Worm (Caenorhabditis elegans): ENCODE measurements around the gene D1046.2.
A peak's percentile ranks its signal among the peaks of the same experiment; 100 is the strongest.

The D1046.2 gene

ce11 chrIV:8893746-8894145 is 32.1 kb downstream of the D1046.2 start, which contains the start of gene rad-54.L2 (continued):
- TF ChIP-seq B0019.2 (GFP tag; conservative IDR thresholded peaks at IDR 0.05) (no peak), nhr-120 (GFP tag; IDR thresholded peaks at IDR 0.05) (no peak), F10E7.11 (tag; optimal IDR thresholded peaks at IDR 0.05) (no peak), egrh-3 (GFP tag; IDR thresholded peaks at IDR 0.05) (no peak), snpc-1.1 (tag; optimal IDR thresholded peaks at IDR 0.05; ENCODE audit: insufficient read depth) (no peak), Y53F4B.3 (GFP tag; IDR thresholded peaks at IDR 0.05) (no peak), madf-10 (tag; optimal IDR thresholded peaks at IDR 0.05) (peak; percentile 45), madf-6 (GFP tag; IDR thresholded peaks at IDR 0.05) (peak; percentile 46; the same call in 1 of the 2 replicates), nfya-1 (tag; optimal IDR thresholded peaks at IDR 0.05; ENCODE audit: borderline replicate concordance, insufficient read depth) (no peak), C06A6.2 (GFP tag; conservative IDR thresholded peaks at IDR 0.05) (no peak), cebp-1 (GFP tag; IDR thresholded peaks at IDR 0.05) (peak; percentile 94), cebp-1 (tag; optimal IDR thresholded peaks at IDR 0.05) (peak; percentile 97), xnd-1 (tag; optimal IDR thresholded peaks at IDR 0.05) (no peak), F37B4.10 (GFP tag; IDR thresholded peaks at IDR 0.05) (no peak), hmg-20 (GFP tag; IDR thresholded peaks at IDR 0.05) (no peak), dox-1 (GFP tag; IDR thresholded peaks at IDR 0.05) (0 out of 2 replicates have a peak, but pooled peaks have one; percentile 14), sea-2 (GFP tag; IDR thresholded peaks at IDR 0.05) (no peak), F22D6.2 (tag; optimal IDR thresholded peaks at IDR 0.05) (no peak), madf-3 (GFP tag; IDR thresholded peaks at IDR 0.05) (no peak), ztf-25 (GFP tag; IDR thresholded peaks at IDR 0.05) (no peak), repo-1 (tag; optimal IDR thresholded peaks at IDR 0.05) (no peak), ekl-4 (GFP tag; IDR thresholded peaks at IDR 0.05) (peak; percentile 68; the same call in 1 of the 2 replicates), ceh-40 (GFP tag; IDR thresholded peaks at IDR 0.05) (no peak), lin-54 (GFP tag; optimal IDR thresholded peaks at IDR 0.05) (peak; percentile 37), T07F8.4 (tag; optimal IDR thresholded peaks at IDR 0.05) (no peak), F49E8.2 (tag; optimal IDR thresholded peaks at IDR 0.05; ENCODE audit: insufficient read depth) (peak; percentile 40), ztf-3 (GFP tag; optimal IDR thresholded peaks at IDR 0.05) (no peak), him-1 (tag; optimal IDR thresholded peaks at IDR 0.05) (no peak), Y56A3A.18 (GFP tag; IDR thresholded peaks at IDR 0.05) (no peak), lir-1 (GFP tag; conservative IDR thresholded peaks at IDR 0.05) (no peak), B0035.1 (tag; optimal IDR thresholded peaks at IDR 0.05) (no peak), mxl-1 (tag; optimal IDR thresholded peaks at IDR 0.05) (no peak), snpc-3.4 (tag; optimal IDR thresholded peaks at IDR 0.05) (peak; percentile 36), attf-5 (GFP tag; optimal IDR thresholded peaks at IDR 0.05) (peak; percentile 78), ztf-26 (tag; optimal IDR thresholded peaks at IDR 0.05) (no peak), F23B12.7 (tag; optimal IDR thresholded peaks at IDR 0.05; ENCODE audit: insufficient read depth) (peak; percentile 50), gei-17 (GFP tag; optimal IDR thresholded peaks at IDR 0.05) (no peak), ztf-28 (GFP tag; IDR thresholded peaks at IDR 0.05) (no peak), B0336.3 (GFP tag; IDR thresholded peaks at IDR 0.05) (no peak), C17E4.6 (GFP tag; IDR thresholded peaks at IDR 0.05) (no peak), hsf-1 (GFP tag; IDR thresholded peaks at IDR 0.05) (peak; percentile 84), ets-4 (GFP tag; optimal IDR thresholded peaks at IDR 0.05) (no peak), pha-4 (tag; optimal IDR thresholded peaks at IDR 0.05) (peak; percentile 91), lin-26 (GFP tag; IDR thresholded peaks at IDR 0.05) (no peak), nhr-80 (tag; optimal IDR thresholded peaks at IDR 0.05) (peak; percentile 56), ceh-58 (GFP tag; IDR thresholded peaks at IDR 0.05) (no peak), tlf-1 (GFP tag; optimal IDR thresholded peaks at IDR 0.05) (peak; percentile 51), fkh-3 (tag; optimal IDR thresholded peaks at IDR 0.05) (no peak), zim-3 (tag; optimal IDR thresholded peaks at IDR 0.05) (no peak)
